Fruit fly (Drosophila melanogaster): ENCODE results near the gene CG43349.

The CG43349 gene

DNA sequence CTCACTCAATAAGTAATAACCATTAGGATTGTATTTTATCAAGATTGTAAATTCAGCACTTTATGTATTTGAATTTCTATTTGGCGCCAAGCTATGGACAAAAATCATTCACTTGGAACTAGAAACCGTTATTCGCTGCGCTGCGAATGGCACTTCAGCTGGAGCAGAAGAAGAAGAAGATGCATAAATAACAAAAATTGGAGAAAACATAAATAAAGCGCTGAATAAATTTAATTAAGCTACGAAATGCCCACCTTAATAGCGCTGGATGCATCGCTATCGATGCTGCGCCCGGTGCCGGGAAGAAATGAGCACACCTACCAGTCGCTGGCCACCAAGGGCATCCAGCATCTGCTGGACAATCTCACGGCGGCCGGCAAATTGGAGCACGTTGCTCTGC lies 35.7 kb upstream of the CG43349 start, which contains the start of gene IntS14 (continued):
- TF ChIP-seq usp (GFP tag; optimal IDR thresholded peaks at IDR 0.05) = no peak
- TF ChIP-seq Aef1 (GFP tag; IDR thresholded peaks at IDR 0.05) = no peak
- TF ChIP-seq CG14710 (tag; optimal IDR thresholded peaks at IDR 0.05) = peak; percentile 12
- TF ChIP-seq sr (GFP tag; IDR thresholded peaks at IDR 0.05) = no peak
- TF ChIP-seq sd (tag; optimal IDR thresholded peaks at IDR 0.05) = no peak
- peak; percentile 68 for TF ChIP-seq CG15514 (GFP tag; optimal IDR thresholded peaks at IDR 0.05)
- no peak for TF ChIP-seq Fer3 (tag; optimal IDR thresholded peaks at IDR 0.05)
- TF ChIP-seq gce (GFP tag; IDR thresholded peaks at IDR 0.05) = no peak
- TF ChIP-seq crp (GFP tag; optimal IDR thresholded peaks at IDR 0.05) = peak; percentile 43 to 84
- TF ChIP-seq CG7372 (GFP tag; IDR thresholded peaks at IDR 0.05) = no peak
- TF ChIP-seq sens (GFP tag) = no peak
- peak; percentile 68 for TF ChIP-seq pzg (GFP tag; optimal IDR thresholded peaks at IDR 0.05)
- no peak for TF ChIP-seq CG10321 (GFP tag; IDR thresholded peaks at IDR 0.05)
- no peak for TF ChIP-seq chm (GFP tag; IDR thresholded peaks at IDR 0.05)
- no peak for TF ChIP-seq CG30020 (tag; optimal IDR thresholded peaks at IDR 0.05)
- no peak for TF ChIP-seq repo (GFP tag; optimal IDR thresholded peaks at IDR 0.05)
- TF ChIP-seq Pdp1 (GFP tag; optimal IDR thresholded peaks at IDR 0.05) = peak in 1 of 2 experiments; percentile 30
- TF ChIP-seq seq (GFP tag; IDR thresholded peaks at IDR 0.05) = no peak
- no peak for TF ChIP-seq Doc3 (GFP tag; IDR thresholded peaks at IDR 0.05; ENCODE audit: partially characterized antibody)
- TF ChIP-seq HHEX (GFP tag; optimal IDR thresholded peaks at IDR 0.05) = no peak
- TF ChIP-seq CG1792 (GFP tag; optimal IDR thresholded peaks at IDR 0.05) = no peak
- no peak for TF ChIP-seq CG17359 (tag; optimal IDR thresholded peaks at IDR 0.05)
- no peak for TF ChIP-seq CG6175 (GFP tag; IDR thresholded peaks at IDR 0.05)
- TF ChIP-seq lola (GFP tag; optimal IDR thresholded peaks at IDR 0.05) = no peak
- TF ChIP-seq az2 (GFP tag; optimal IDR thresholded peaks at IDR 0.05) = no peak
- no peak for TF ChIP-seq CG3065 (GFP tag; optimal IDR thresholded peaks at IDR 0.05)
- no peak for TF ChIP-seq dati (GFP tag; IDR thresholded peaks at IDR 0.05)
- no peak for TF ChIP-seq dysf (GFP tag; IDR thresholded peaks at IDR 0.05)
- no peak for TF ChIP-seq ranshi (GFP tag; IDR thresholded peaks at IDR 0.05)
- TF ChIP-seq lilli (GFP tag; optimal IDR thresholded peaks at IDR 0.05) = no peak
- no peak for TF ChIP-seq z (GFP tag; IDR thresholded peaks at IDR 0.05)
- no peak for TF ChIP-seq cad (GFP tag; optimal IDR thresholded peaks at IDR 0.05)
- TF ChIP-seq CG31224 (GFP tag; IDR thresholded peaks at IDR 0.05) = no peak
- no peak for TF ChIP-seq CG17829 (tag; optimal IDR thresholded peaks at IDR 0.05)
- no peak for TF ChIP-seq bcd (GFP tag; optimal IDR thresholded peaks at IDR 0.05)
- TF ChIP-seq phol (tag; optimal IDR thresholded peaks at IDR 0.05) = no peak
- TF ChIP-seq TFAM (GFP tag; optimal IDR thresholded peaks at IDR 0.05) = no peak
- no peak for TF ChIP-seq corto (GFP tag; optimal IDR thresholded peaks at IDR 0.05)
- no peak for TF ChIP-seq CG11695 (GFP tag; IDR thresholded peaks at IDR 0.05)
- TF ChIP-seq org-1 (GFP tag; optimal IDR thresholded peaks at IDR 0.05) = no peak
- TF ChIP-seq CG16863 (GFP tag; optimal IDR thresholded peaks at IDR 0.05) = no peak
- 0 out of 2 replicates have a peak, but pooled peaks have one; percentile 5 for TF ChIP-seq CG42726 (GFP tag; IDR thresholded peaks at IDR 0.05; ENCODE audit: partially characterized antibody)
- TF ChIP-seq CG4282 (GFP tag; optimal IDR thresholded peaks at IDR 0.05) = no peak
- no peak for TF ChIP-seq CG18011 (GFP tag; optimal IDR thresholded peaks at IDR 0.05)
- no peak for TF ChIP-seq exex (tag; optimal IDR thresholded peaks at IDR 0.05)
- TF ChIP-seq trem (tag; optimal IDR thresholded peaks at IDR 0.05) = peak; percentile 0
- peak; percentile 54 for TF ChIP-seq CG4617 (GFP tag; optimal IDR thresholded peaks at IDR 0.05; ENCODE audit: borderline replicate concordance)

Measured in whole organism, embryonic.